Worm (Caenorhabditis elegans) whole organism, L4 larva: ENCODE results near the gene srh-22.

Source experiments
- F26F4.8 ChIP-seq: fragments of 200-800 bp; sonication (Bioruptor generic); conservative IDR thresholded peaks from 2 replicates; pipeline ENCODE4 v1.3.6; 2022; ENCODE audit warnings: missing genetic modification characterization, missing compliant biosample characterization
- F49E8.2 ChIP-seq: sonication (generic microtip); optimal IDR thresholded peaks from 2 replicates; lab custom pipeline; 2016; ENCODE audit warnings: missing compliant biosample characterization, mild to moderate bottlenecking, missing genetic modification characterization, borderline replicate concordance
- Y48G9A.11 ChIP-seq: fragments of 200-800 bp; sonication (Bioruptor generic); IDR thresholded peaks from 2 replicates; pipeline ENCODE4 v1.3.6; 2022; ENCODE audit warnings: missing genetic modification reagents, missing genetic modification characterization, missing compliant biosample characterization
- ZK337.2 ChIP-seq: fragments of 200-800 bp; sonication (Bioruptor generic); IDR thresholded peaks from 2 replicates; pipeline ENCODE4 v1.3.6; 2022; ENCODE audit warnings: missing genetic modification reagents, missing genetic modification characterization, missing compliant biosample characterization
- aha-1 ChIP-seq: fragments of 150-350 bp; peaks from one replicate; lab custom pipeline; 2014; ENCODE audit warnings: missing biosample characterization, missing genetic modification characterization
- aly-2 ChIP-seq: sonication (generic microtip); optimal IDR thresholded peaks from 2 replicates; lab custom pipeline; 2018; ENCODE audit warnings: missing biosample characterization, missing genetic modification characterization
- attf-4 ChIP-seq: sonication (generic microtip); optimal IDR thresholded peaks from 3 replicates; lab custom pipeline; 2017; ENCODE audit warnings: missing biosample characterization, missing genetic modification characterization
- ceh-20 ChIP-seq: fragments of 200-800 bp; sonication (Bioruptor generic); IDR thresholded peaks from 2 replicates; pipeline ENCODE4 v1.3.6; 2022; ENCODE audit warnings: missing genetic modification reagents, missing genetic modification characterization, missing compliant biosample characterization
- ceh-28 ChIP-seq: fragments of 150-350 bp; optimal IDR thresholded peaks from 2 replicates; lab custom pipeline; 2014; ENCODE audit warnings: missing biosample characterization, missing genetic modification reagents, missing genetic modification characterization
- ceh-82 ChIP-seq: sonication (generic microtip); optimal IDR thresholded peaks from 2 replicates; lab custom pipeline; 2017; ENCODE audit warnings: missing biosample characterization, missing genetic modification characterization
- cey-2 ChIP-seq: sonication (generic microtip); optimal IDR thresholded peaks from 3 replicates; lab custom pipeline; 2017; ENCODE audit warnings: missing genetic modification characterization, mild to moderate bottlenecking, missing compliant biosample characterization, antibody characterized with exemption, borderline replicate concordance; ENCODE audit not compliant: insufficient read depth
- daf-16 ChIP-seq, 3 experiments: sonication (generic microtip); optimal IDR thresholded peaks; 2 replicates each; lab custom pipeline; 2016 to 2017; ENCODE audit warnings: missing genetic modification characterization in 3 of 3, missing genetic modification reagents in 3 of 3, mild to moderate bottlenecking in 2 of 3, missing compliant biosample characterization in 2 of 3, missing biosample characterization in 1 of 3, moderate library complexity in 1 of 3
- daf-19 ChIP-seq: fragments of 200-800 bp; sonication (Bioruptor generic); conservative IDR thresholded peaks from 2 replicates; pipeline ENCODE4 v1.3.6; 2022; ENCODE audit warnings: missing genetic modification characterization, missing compliant biosample characterization
- daf-8 ChIP-seq: fragments of 200-800 bp; sonication (Bioruptor generic); IDR thresholded peaks from 2 replicates; pipeline ENCODE4 v1.3.6; 2022; ENCODE audit warnings: missing genetic modification characterization, missing compliant biosample characterization
- dmd-6 ChIP-seq: fragments of 200-800 bp; sonication (Bioruptor generic); IDR thresholded peaks from 2 replicates; pipeline ENCODE4 v1.3.6; 2022; ENCODE audit warnings: missing genetic modification reagents, missing genetic modification characterization, missing compliant biosample characterization
- dmd-9 ChIP-seq: fragments of 200-800 bp; sonication (Bioruptor generic); IDR thresholded peaks from 2 replicates; pipeline ENCODE4 v1.3.6; 2022; ENCODE audit warnings: missing genetic modification reagents, missing genetic modification characterization, missing compliant biosample characterization
- egl-43 ChIP-seq: fragments of 200-800 bp; sonication (Bioruptor generic); IDR thresholded peaks from 2 replicates; pipeline ENCODE4 v1.3.6; 2022; ENCODE audit warnings: missing genetic modification reagents, missing genetic modification characterization, missing compliant biosample characterization
- fos-1 ChIP-seq: fragments of 150-350 bp; optimal IDR thresholded peaks from 2 replicates; lab custom pipeline; 2014; ENCODE audit warnings: missing biosample characterization, missing genetic modification characterization
- hlh-11 ChIP-seq: fragments of 200-800 bp; sonication (Bioruptor generic); optimal IDR thresholded peaks from 2 replicates; lab custom pipeline; 2018; ENCODE audit warnings: mild to moderate bottlenecking, missing genetic modification characterization, missing compliant biosample characterization
- lim-7 ChIP-seq: fragments of 200-800 bp; sonication (Bioruptor generic); IDR thresholded peaks from 2 replicates; pipeline ENCODE4 v1.3.6; 2022; ENCODE audit warnings: missing genetic modification characterization, missing compliant biosample characterization
- lin-15B ChIP-seq: fragments of 150-350 bp; sonication (generic microtip); optimal IDR thresholded peaks from 3 replicates; lab custom pipeline; 2014; ENCODE audit warnings: missing biosample characterization, missing genetic modification characterization
- lin-29 ChIP-seq: fragments of 200-800 bp; sonication (Bioruptor generic); IDR thresholded peaks from 2 replicates; pipeline ENCODE4 v1.3.6; 2022; ENCODE audit warnings: missing genetic modification reagents, missing genetic modification characterization, missing compliant biosample characterization
- lin-38 ChIP-seq: fragments of 200-800 bp; sonication (Bioruptor generic); IDR thresholded peaks from 2 replicates; pipeline ENCODE4 v1.3.6; 2022; ENCODE audit warnings: missing genetic modification reagents, missing genetic modification characterization, missing compliant biosample characterization
- lin-39 ChIP-seq: fragments of 150-350 bp; optimal IDR thresholded peaks from 2 replicates; lab custom pipeline; 2014; ENCODE audit warnings: missing biosample characterization, missing genetic modification reagents, missing genetic modification characterization
- mdl-1 ChIP-seq, 2 experiments: fragments of 150-350 bp in 1 of 2; sonication (generic microtip) in 1 of 2; optimal IDR thresholded peaks; 2 replicates each; lab custom pipeline; 2014 to 2017; ENCODE audit warnings: missing biosample characterization in 2 of 2, missing genetic modification characterization in 2 of 2
- mes-2 ChIP-seq: sonication (generic microtip); optimal IDR thresholded peaks from 2 replicates; lab custom pipeline; 2016; ENCODE audit warnings: missing genotype, mild to moderate bottlenecking, missing genetic modification characterization, missing compliant biosample characterization; ENCODE audit not compliant: poor library complexity, severe bottlenecking
- mxl-2 ChIP-seq: fragments of 200-800 bp; sonication (Bioruptor generic); conservative IDR thresholded peaks from 2 replicates; pipeline ENCODE4 v1.3.6; 2022; ENCODE audit warnings: missing genetic modification reagents, missing genetic modification characterization, missing compliant biosample characterization
- nhr-102 ChIP-seq: sonication (generic microtip); optimal IDR thresholded peaks from 2 replicates; lab custom pipeline; 2016; ENCODE audit warnings: mild to moderate bottlenecking, missing genetic modification characterization, moderate library complexity, missing compliant biosample characterization
- nhr-111 ChIP-seq: fragments of 200-800 bp; sonication (Bioruptor generic); optimal IDR thresholded peaks from 2 replicates; lab custom pipeline; 2018; ENCODE audit warnings: mild to moderate bottlenecking, missing genetic modification characterization, missing compliant biosample characterization
- nhr-25 ChIP-seq: sonication (generic microtip); optimal IDR thresholded peaks from 2 replicates; lab custom pipeline; 2017; ENCODE audit warnings: missing genetic modification characterization, mild to moderate bottlenecking, missing compliant biosample characterization, antibody characterized with exemption, moderate library complexity, borderline replicate concordance; ENCODE audit not compliant: insufficient read depth
- nhr-28 ChIP-seq: fragments of 150-350 bp; optimal IDR thresholded peaks from 2 replicates; lab custom pipeline; 2014; ENCODE audit warnings: missing biosample characterization, missing genetic modification characterization
- nhr-6 ChIP-seq: fragments of 150-350 bp; optimal IDR thresholded peaks from 2 replicates; lab custom pipeline; 2014; ENCODE audit warnings: missing biosample characterization, missing genetic modification characterization
- nhr-76 ChIP-seq: fragments of 150-350 bp; optimal IDR thresholded peaks from 2 replicates; lab custom pipeline; 2014; ENCODE audit warnings: missing biosample characterization, missing genetic modification characterization
- nhr-77 ChIP-seq: fragments of 150-350 bp; optimal IDR thresholded peaks from 2 replicates; lab custom pipeline; 2014; ENCODE audit warnings: missing biosample characterization, missing genetic modification characterization
- php-3 ChIP-seq: fragments of 200-800 bp; sonication (Bioruptor generic); IDR thresholded peaks from 2 replicates; pipeline ENCODE4 v1.3.6; 2022; ENCODE audit warnings: missing genetic modification reagents, missing genetic modification characterization, missing compliant biosample characterization
- pqm-1 ChIP-seq: sonication (generic microtip); optimal IDR thresholded peaks from 2 replicates; lab custom pipeline; 2017; ENCODE audit warnings: missing biosample characterization, missing genetic modification characterization
- rbr-2 ChIP-seq: sonication (generic microtip); optimal IDR thresholded peaks from 2 replicates; lab custom pipeline; 2016; ENCODE audit warnings: missing genotype, missing genetic modification characterization, missing compliant biosample characterization
- set-16 ChIP-seq: fragments of 200-800 bp; sonication (Bioruptor generic); IDR thresholded peaks from 2 replicates; pipeline ENCODE4 v1.3.6; 2022; ENCODE audit warnings: missing genetic modification reagents, missing genetic modification characterization, missing compliant biosample characterization
- unc-130 ChIP-seq: sonication (generic microtip); optimal IDR thresholded peaks from 2 replicates; lab custom pipeline; 2016; ENCODE audit warnings: missing genetic modification reagents, missing genetic modification characterization, missing compliant biosample characterization
- unc-39 ChIP-seq: sonication (generic microtip); optimal IDR thresholded peaks from 2 replicates; lab custom pipeline; 2017; ENCODE audit warnings: missing biosample characterization, missing genetic modification characterization
- unc-62 ChIP-seq, 3 experiments: fragments of 150-350 bp in 1 of 3; sonication (generic microtip); optimal IDR thresholded peaks in 2 of 3; peaks in 1 of 3; 1 replicate in 1 of 3; 2 replicates in 2 of 3; lab custom pipeline; 2014 to 2017; ENCODE audit warnings: missing biosample characterization in 3 of 3, missing genetic modification characterization in 3 of 3, missing genetic modification reagents in 3 of 3, missing genotype in 1 of 3
- zag-1 ChIP-seq: fragments of 150-350 bp; optimal IDR thresholded peaks from 2 replicates; lab custom pipeline; 2014; ENCODE audit warnings: missing biosample characterization, missing genetic modification characterization
- zfp-2 ChIP-seq: sonication (generic microtip); optimal IDR thresholded peaks from 2 replicates; lab custom pipeline; 2016; ENCODE audit warnings: mild to moderate bottlenecking, missing genetic modification characterization, missing compliant biosample characterization
- zip-2 ChIP-seq: fragments of 150-350 bp; optimal IDR thresholded peaks from 2 replicates; lab custom pipeline; 2014; ENCODE audit warnings: missing biosample characterization, missing genetic modification characterization

srh-22 gene

DNA sequence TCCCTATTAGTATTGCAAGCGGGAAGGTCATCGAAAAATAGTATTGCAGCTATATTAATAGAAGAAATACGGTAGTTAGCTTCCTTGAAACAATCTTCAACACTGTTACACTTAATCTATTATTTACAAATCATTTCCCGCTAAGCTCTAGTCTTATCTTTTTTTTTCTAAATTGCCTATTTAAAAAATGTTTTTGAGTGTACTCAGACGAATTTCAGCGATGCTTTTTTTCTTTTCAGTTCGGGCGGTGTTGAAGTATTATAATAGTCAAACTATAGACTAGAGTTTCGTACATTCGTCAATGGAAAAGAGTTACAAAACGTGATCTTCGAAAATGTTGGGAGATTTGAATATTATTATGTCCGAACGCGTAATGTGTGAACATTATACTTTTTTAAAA is 8.3 kb upstream of the srh-22 start:
- no peak for TF ChIP-seq F26F4.8 (GFP tag; lab: Robert Waterston, UW)
- TF ChIP-seq lin-29 (GFP tag; lab: Robert Waterston, UW) = no peak
- TF ChIP-seq zip-2 (tag; lab: Kevin White, UChicago) = no peak

DNA sequence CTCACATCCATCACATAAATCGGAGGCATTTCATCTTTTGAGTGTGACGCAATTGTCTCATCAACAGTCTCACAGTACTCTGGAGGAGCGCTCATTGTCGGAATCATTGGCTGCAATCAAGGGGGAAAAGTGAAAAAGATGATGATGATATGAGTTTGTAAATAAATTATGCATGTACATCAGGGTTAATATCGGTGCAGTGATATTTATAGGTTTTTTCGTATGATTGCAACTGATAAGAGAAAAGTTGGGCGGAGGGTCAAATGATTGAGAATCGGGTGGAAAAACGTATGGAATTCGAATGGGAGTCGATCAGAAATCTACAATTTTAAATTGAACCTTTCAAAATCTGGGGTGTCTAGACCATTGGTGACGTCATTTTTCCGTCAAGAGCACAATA is 7.2 kb upstream of the srh-22 start, which contains the start of gene H23N18.6:
H23N18.6 (minus strand) TSS at position 201 of the 400 bp plus-strand sequence.
- TF ChIP-seq daf-16 (GFP tag; optimal IDR thresholded peaks at IDR 0.05; lab: Kevin White, UChicago) (no peak), daf-16 (tag; optimal IDR thresholded peaks at IDR 0.05; lab: Kevin White, UChicago) (no peak), ceh-82 (tag; lab: Kevin White, UChicago) (no peak), F49E8.2 (no peak), fos-1 (tag; lab: Kevin White, UChicago) (no peak), hlh-11 (tag; lab: Kevin White, UChicago) (peak; percentile 28), zag-1 (no peak), daf-8 (GFP tag; lab: Robert Waterston, UW) (no peak), nhr-6 (tag; lab: Kevin White, UChicago) (no peak), unc-62 (GFP tag; optimal IDR thresholded peaks at IDR 0.05 in 1 of 2; lab: Kevin White, UChicago) (no peak), unc-62 (tag; optimal IDR thresholded peaks at IDR 0.05; lab: Kevin White, UChicago) (no peak), aha-1 (tag; lab: Kevin White, UChicago) (peak; percentile 4), nhr-28 (tag; lab: Kevin White, UChicago) (peak; percentile 69), ceh-20 (GFP tag; lab: Robert Waterston, UW) (no peak), lin-38 (GFP tag; lab: Robert Waterston, UW) (no peak), aly-2 (no peak), mes-2 (no peak), mdl-1 (tag; optimal IDR thresholded peaks at IDR 0.05; lab: Kevin White, UChicago) (no peak), dmd-6 (0 out of 2 replicates have a peak, but pooled peaks have one; percentile 9), egl-43 (GFP tag; lab: Robert Waterston, UW) (no peak), mxl-2 (GFP tag; lab: Robert Waterston, UW) (no peak), lin-39 (tag; lab: Kevin White, UChicago) (no peak), php-3 (GFP tag; lab: Robert Waterston, UW) (peak; percentile 48; the same call in 1 of the 2 replicates), rbr-2 (no peak), pqm-1 (tag; lab: Kevin White, UChicago) (peak; percentile 77)

DNA sequence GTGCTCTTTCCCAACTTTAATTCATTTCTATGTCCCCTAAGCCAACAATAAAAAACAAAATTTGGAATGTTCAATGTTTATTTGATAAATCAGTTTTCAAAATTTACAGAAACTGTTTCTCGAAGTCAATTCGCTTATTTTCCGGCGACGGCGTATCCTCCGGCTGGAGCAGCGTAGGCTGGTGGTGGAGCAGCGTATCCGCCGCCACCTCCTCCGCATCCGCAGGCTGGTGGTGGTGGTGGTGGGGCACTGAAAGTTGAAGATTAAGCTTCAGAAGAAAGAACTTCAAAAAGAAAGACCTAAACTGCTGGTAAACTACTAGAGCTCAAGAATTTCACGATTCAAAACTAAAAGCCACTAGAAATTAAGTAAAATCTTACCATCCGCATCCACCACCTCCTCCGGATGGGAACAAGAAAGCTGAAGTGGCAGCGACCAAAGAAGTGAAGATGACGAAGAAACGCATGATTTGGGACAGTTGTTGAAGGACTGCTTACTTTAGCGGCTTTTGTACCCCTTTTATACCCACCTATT is 4.0 kb upstream of the srh-22 start, which contains the start of gene C02E7.7:
C02E7.7 (minus strand) TSS at position 484 of the 534 bp plus-strand sequence.
- TF ChIP-seq unc-39 = no peak
- TF ChIP-seq attf-4 (tag; lab: Kevin White, UChicago) = no peak
- no peak for TF ChIP-seq nhr-28 (tag; lab: Kevin White, UChicago)
- peak; percentile 80 for TF ChIP-seq set-16 (GFP tag; lab: Robert Waterston, UW)
- TF ChIP-seq daf-8 (GFP tag; lab: Robert Waterston, UW) = no peak
- no peak for TF ChIP-seq daf-19 (GFP tag; lab: Robert Waterston, UW)
- TF ChIP-seq unc-130 = no peak
- TF ChIP-seq nhr-77 (tag; lab: Kevin White, UChicago) = no peak

DNA sequence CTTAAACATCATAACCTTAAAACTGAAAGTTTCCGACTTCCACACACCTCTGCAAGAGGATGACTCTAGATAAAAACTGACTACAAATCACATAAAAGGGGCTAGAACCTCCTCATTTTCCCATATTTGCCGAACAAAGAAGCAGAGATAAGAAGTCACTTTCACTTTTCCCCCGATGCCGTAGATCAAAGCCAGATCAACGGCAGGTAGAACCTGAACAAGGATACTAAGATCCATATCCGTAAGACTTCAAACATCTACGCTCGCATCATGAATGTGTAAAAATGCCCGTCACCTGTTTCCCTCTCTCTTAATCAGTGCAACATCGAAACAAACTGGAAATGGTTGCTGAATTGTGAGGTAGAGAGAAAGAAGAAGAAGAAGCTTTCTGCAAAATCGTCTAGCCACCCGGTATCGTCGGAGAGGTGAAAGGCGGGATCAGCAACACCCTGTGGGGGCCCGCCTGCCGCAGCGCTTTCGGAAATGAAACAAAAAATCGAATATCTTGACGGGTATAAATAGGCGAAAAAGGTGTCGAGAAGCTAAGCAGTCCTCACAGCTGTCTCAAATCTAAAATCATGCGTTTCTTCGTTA is 3.4 kb upstream of the srh-22 start, which contains the start of gene C02E7.6:
C02E7.6 (plus strand) TSS at position 544 of the 594 bp plus-strand sequence.
- TF ChIP-seq daf-19 (GFP tag; lab: Robert Waterston, UW) (no peak), cey-2 (tag; lab: Kevin White, UChicago) (peak; percentile 47), nhr-111 (GFP tag; lab: Kevin White, UChicago) (no peak), lim-7 (no peak), rbr-2 (no peak), zfp-2 (no peak), zip-2 (tag; lab: Kevin White, UChicago) (no peak), ceh-28 (tag; lab: Kevin White, UChicago) (no peak), hlh-11 (tag; lab: Kevin White, UChicago) (peak; percentile 69), nhr-28 (tag; lab: Kevin White, UChicago) (peak; percentile 30), nhr-25 (tag; lab: Kevin White, UChicago) (no peak), nhr-76 (tag; lab: Kevin White, UChicago) (no peak), ZK337.2 (no peak), nhr-102 (tag; lab: Kevin White, UChicago) (peak; percentile 62), Y48G9A.11 (GFP tag; lab: Robert Waterston, UW) (no peak), dmd-9 (GFP tag; lab: Robert Waterston, UW) (no peak), lin-15B (no peak)
